Fruit fly (Drosophila melanogaster): ENCODE data around the gene Dph4.

The Dph4 gene

DNA sequence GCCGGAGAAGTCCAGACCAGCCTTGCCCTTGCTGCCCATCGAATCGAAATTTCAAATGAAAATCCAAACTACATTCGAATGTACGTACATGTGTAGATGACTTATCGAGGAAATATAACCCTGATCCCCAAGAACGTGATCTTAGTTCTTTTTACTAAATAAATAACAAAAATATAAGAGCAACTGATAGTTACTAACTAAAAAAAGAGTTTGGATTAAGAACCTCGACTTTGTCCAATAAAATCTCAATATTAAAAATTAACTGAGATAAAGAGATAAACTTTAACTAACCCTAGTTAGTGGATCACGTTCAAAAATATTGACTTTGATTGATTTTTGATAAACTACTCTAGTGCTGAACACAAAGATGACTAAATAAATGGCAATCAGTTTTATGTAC lies 11.6 kb upstream of the Dph4 start, which contains the start of gene CG31546:
TSS of gene CG31546 (minus strand) at position 101 of the 400 bp plus-strand sequence.
- TF ChIP-seq fru (GFP tag; optimal IDR thresholded peaks at IDR 0.05) (no peak), pan (optimal IDR thresholded peaks at IDR 0.05) (no peak), psq (GFP tag; optimal IDR thresholded peaks at IDR 0.05) (no peak), lola (GFP tag; optimal IDR thresholded peaks at IDR 0.05) (no peak), Vsx2 (GFP tag; optimal IDR thresholded peaks at IDR 0.05; ENCODE audit: partially characterized antibody) (no peak), Rel (GFP tag; optimal IDR thresholded peaks at IDR 0.05) (no peak), Rel (tag; optimal IDR thresholded peaks at IDR 0.05) (no peak), HLH106 (tag; optimal IDR thresholded peaks at IDR 0.05) (no peak), woc (GFP tag; optimal IDR thresholded peaks at IDR 0.05) (no peak), Sp1 (GFP tag; optimal IDR thresholded peaks at IDR 0.05) (no peak)

DNA sequence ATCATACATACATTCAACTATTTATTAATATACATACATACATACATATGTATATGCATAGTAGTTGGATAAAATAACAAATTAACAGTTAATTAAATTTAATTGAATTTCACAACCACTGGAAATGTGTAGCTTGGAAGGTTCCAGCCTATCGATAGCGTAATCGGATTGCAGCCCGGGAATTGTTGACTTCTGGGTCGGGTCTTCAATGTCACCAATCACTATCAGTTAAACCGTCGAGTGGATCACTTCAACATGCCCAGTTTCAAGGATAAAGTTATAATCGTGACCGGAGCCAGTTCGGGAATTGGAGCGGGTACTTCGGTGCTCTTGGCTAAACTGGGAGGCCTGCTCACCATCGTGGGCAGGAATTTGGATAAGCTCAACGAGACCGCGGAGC lies 9.5 kb upstream of the Dph4 start, which contains the start of gene CG12171:
TSS of gene CG12171 (plus strand) at position 191 of the 400 bp plus-strand sequence.
- TF ChIP-seq dsf (GFP tag; optimal IDR thresholded peaks at IDR 0.05; ENCODE audit: borderline replicate concordance): no peak
- peak; percentile 46 for TF ChIP-seq Hr83 (GFP tag; optimal IDR thresholded peaks at IDR 0.05; ENCODE audit: poor library complexity, severe bottlenecking)

DNA sequence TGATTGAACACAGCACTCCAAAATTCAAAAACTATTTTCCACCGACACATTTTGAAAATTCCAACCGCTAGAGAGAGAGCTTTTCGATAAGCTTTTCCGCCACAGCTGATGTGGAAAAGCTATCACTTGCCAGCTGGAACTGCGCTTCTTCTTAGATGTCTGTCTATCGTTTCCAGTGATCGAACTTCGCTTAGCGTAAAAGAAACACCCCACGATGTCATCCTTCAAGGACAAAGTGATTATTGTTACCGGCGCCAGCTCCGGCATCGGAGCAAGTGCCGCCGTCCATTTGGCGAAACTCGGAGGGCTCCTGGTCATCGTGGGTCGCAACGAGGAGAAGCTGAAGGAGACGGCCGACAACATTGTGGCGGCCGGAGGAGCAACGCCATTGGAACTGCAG lies 8.3 kb upstream of the Dph4 start, which contains the start of gene CG31549:
TSS of gene CG31549 (plus strand) at position 11 of the 400 bp plus-strand sequence.
- TF ChIP-seq foxo (GFP tag; optimal IDR thresholded peaks at IDR 0.05) (no peak), woc (GFP tag; optimal IDR thresholded peaks at IDR 0.05) (no peak), usp (GFP tag; optimal IDR thresholded peaks at IDR 0.05) (no peak), dmrt93B (GFP tag; optimal IDR thresholded peaks at IDR 0.05) (no peak), Jra (GFP tag; optimal IDR thresholded peaks at IDR 0.05) (no peak), Hr78 (GFP tag; optimal IDR thresholded peaks at IDR 0.05) (no peak), Dfd (GFP tag; optimal IDR thresholded peaks at IDR 0.05) (no peak), tai (GFP tag; optimal IDR thresholded peaks at IDR 0.05) (no peak), lola (GFP tag; optimal IDR thresholded peaks at IDR 0.05) (no peak), dl (GFP tag; optimal IDR thresholded peaks at IDR 0.05; ENCODE audit: insufficient read depth in 1 of 2, partially characterized antibody in 2 of 2) (no peak), Vsx2 (GFP tag; optimal IDR thresholded peaks at IDR 0.05; ENCODE audit: partially characterized antibody) (no peak), CG32264 (GFP tag; optimal IDR thresholded peaks at IDR 0.05) (no peak), OdsH (GFP tag; optimal IDR thresholded peaks at IDR 0.05) (no peak), psq (GFP tag; optimal IDR thresholded peaks at IDR 0.05) (no peak), Sp1 (GFP tag; optimal IDR thresholded peaks at IDR 0.05) (no peak), Hr83 (GFP tag; optimal IDR thresholded peaks at IDR 0.05; ENCODE audit: poor library complexity, severe bottlenecking) (no peak), Dif (GFP tag; optimal IDR thresholded peaks at IDR 0.05; ENCODE audit: partially characterized antibody) (no peak)

DNA sequence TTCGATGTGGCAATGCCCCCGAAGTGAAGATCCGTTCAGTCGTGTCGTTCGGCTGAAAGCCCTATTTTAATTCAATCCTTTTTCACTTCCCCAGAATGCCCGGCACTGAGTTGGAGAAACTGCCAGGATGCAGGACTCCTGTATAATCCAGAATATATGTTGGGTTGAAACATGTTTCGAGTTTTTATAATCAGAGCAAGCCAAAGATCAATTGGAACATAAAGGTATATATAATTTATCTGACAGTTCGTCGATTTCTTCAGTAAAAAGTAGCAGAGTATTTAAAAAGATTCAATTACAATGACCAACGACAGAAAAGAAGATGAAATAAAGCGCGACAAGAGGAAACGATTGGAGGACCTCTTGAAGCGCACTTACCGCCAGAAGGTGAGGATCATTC lies 3.6 kb upstream of the Dph4 start, which contains the start of gene CG31551:
TSS of gene CG31551 (plus strand) at position 301 of the 400 bp plus-strand sequence.
- TF ChIP-seq OdsH (GFP tag; optimal IDR thresholded peaks at IDR 0.05) (no peak), Myc (optimal IDR thresholded peaks at IDR 0.05) (no peak), GATAd (GFP tag; optimal IDR thresholded peaks at IDR 0.05) (no peak), N (GFP tag; optimal IDR thresholded peaks at IDR 0.05) (no peak), sv (GFP tag; optimal IDR thresholded peaks at IDR 0.05) (no peak), foxo (GFP tag; optimal IDR thresholded peaks at IDR 0.05) (no peak), fru (GFP tag; optimal IDR thresholded peaks at IDR 0.05) (no peak)

dm6 chr3R:5622985-5623630 lies 817 bp downstream of the Dph4 start:
- TF ChIP-seq sage (GFP tag; optimal IDR thresholded peaks at IDR 0.05): peak; percentile 42
- TF ChIP-seq CG32264 (GFP tag; optimal IDR thresholded peaks at IDR 0.05): peak; percentile 62
- peak; percentile 66 for TF ChIP-seq CG9705 (GFP tag; optimal IDR thresholded peaks at IDR 0.05)
- TF ChIP-seq Hr83 (GFP tag; optimal IDR thresholded peaks at IDR 0.05; ENCODE audit: poor library complexity, severe bottlenecking): peak; percentile 97
- peak; percentile 87 for TF ChIP-seq Jra (GFP tag; optimal IDR thresholded peaks at IDR 0.05)
- no peak for TF ChIP-seq Dfd (GFP tag; optimal IDR thresholded peaks at IDR 0.05)
- TF ChIP-seq Rel (GFP tag; optimal IDR thresholded peaks at IDR 0.05): no peak
- TF ChIP-seq Rel (tag; optimal IDR thresholded peaks at IDR 0.05): peak; percentile 25
- TF ChIP-seq ey (GFP tag; optimal IDR thresholded peaks at IDR 0.05): peak; percentile 33
- peak; percentile 84 for TF ChIP-seq rgr (GFP tag; optimal IDR thresholded peaks at IDR 0.05)
- TF ChIP-seq woc (GFP tag; optimal IDR thresholded peaks at IDR 0.05): peak; percentile 36
- TF ChIP-seq Sp1 (GFP tag; optimal IDR thresholded peaks at IDR 0.05): peak; percentile 70
- no peak for TF ChIP-seq Dif (GFP tag; optimal IDR thresholded peaks at IDR 0.05; ENCODE audit: partially characterized antibody)
- no peak for TF ChIP-seq psq (GFP tag; optimal IDR thresholded peaks at IDR 0.05)
- no peak for TF ChIP-seq Vsx2 (GFP tag; optimal IDR thresholded peaks at IDR 0.05; ENCODE audit: partially characterized antibody)
- TF ChIP-seq usp (GFP tag; optimal IDR thresholded peaks at IDR 0.05): no peak
- TF ChIP-seq OdsH (GFP tag; optimal IDR thresholded peaks at IDR 0.05): peak; percentile 79
- TF ChIP-seq dsf (GFP tag; optimal IDR thresholded peaks at IDR 0.05; ENCODE audit: borderline replicate concordance): peak; percentile 41
- TF ChIP-seq pan (optimal IDR thresholded peaks at IDR 0.05): no peak
- peak; percentile 80 for TF ChIP-seq h (GFP tag; optimal IDR thresholded peaks at IDR 0.05)
- no peak for TF ChIP-seq tai (GFP tag; optimal IDR thresholded peaks at IDR 0.05)
- peak; percentile 89 for TF ChIP-seq Hnf4 (GFP tag; optimal IDR thresholded peaks at IDR 0.05)
- TF ChIP-seq dl (GFP tag; optimal IDR thresholded peaks at IDR 0.05; ENCODE audit: insufficient read depth in 1 of 2, partially characterized antibody in 2 of 2): no peak
- TF ChIP-seq brk (GFP tag; optimal IDR thresholded peaks at IDR 0.05): peak; percentile 82
- TF ChIP-seq br (GFP tag; optimal IDR thresholded peaks at IDR 0.05): peak; percentile 71
- TF ChIP-seq sv (GFP tag; optimal IDR thresholded peaks at IDR 0.05): peak; percentile 14
- no peak for TF ChIP-seq GATAd (GFP tag; optimal IDR thresholded peaks at IDR 0.05)
- peak; percentile 28 for TF ChIP-seq HLH106 (tag; optimal IDR thresholded peaks at IDR 0.05)
- no peak for TF ChIP-seq Myc (optimal IDR thresholded peaks at IDR 0.05)
- no peak for TF ChIP-seq Hr78 (GFP tag; optimal IDR thresholded peaks at IDR 0.05)
- no peak for TF ChIP-seq CrebA (GFP tag; optimal IDR thresholded peaks at IDR 0.05; ENCODE audit: borderline replicate concordance)
